Worm (Caenorhabditis elegans) whole organism, young adult: Measurements from ENCODE around the gene F14D7.2.

Experiments
- B0019.2 ChIP-seq: fragments of 200-800 bp; sonication (Bioruptor generic); conservative IDR thresholded peaks from 2 replicates; pipeline ENCODE4 v1.3.6; 2022; ENCODE audit warnings: missing genetic modification reagents, missing genetic modification characterization, missing compliant biosample characterization
- C17E4.6 ChIP-seq: fragments of 200-800 bp; sonication (Bioruptor generic); IDR thresholded peaks from 2 replicates; pipeline ENCODE4 v1.3.6; 2022; ENCODE audit warnings: missing genetic modification reagents, missing genetic modification characterization, missing compliant biosample characterization
- D2030.7 ChIP-seq: fragments of 200-800 bp; sonication (Bioruptor generic); IDR thresholded peaks from 2 replicates; pipeline ENCODE4 v1.3.6; 2022; ENCODE audit warnings: missing genetic modification reagents, missing genetic modification characterization, missing compliant biosample characterization
- F22D6.2 ChIP-seq: sonication (generic microtip); optimal IDR thresholded peaks from 2 replicates; lab custom pipeline; 2016; ENCODE audit warnings: mild to moderate bottlenecking, missing genetic modification characterization, missing compliant biosample characterization
- F55B11.4 ChIP-seq: sonication (generic microtip); optimal IDR thresholded peaks from 2 replicates; lab custom pipeline; 2016; ENCODE audit warnings: missing compliant biosample characterization, missing genetic modification characterization, borderline replicate concordance; ENCODE audit not compliant: insufficient read depth
- F57A8.1 ChIP-seq: fragments of 200-800 bp; sonication (Bioruptor generic); optimal IDR thresholded peaks from 2 replicates; lab custom pipeline; 2018; ENCODE audit warnings: mild to moderate bottlenecking, missing genetic modification characterization, moderate library complexity, missing compliant biosample characterization
- F57C9.4 ChIP-seq: sonication (generic microtip); optimal IDR thresholded peaks from 2 replicates; lab custom pipeline; 2017; ENCODE audit warnings: mild to moderate bottlenecking, missing genetic modification characterization, missing compliant biosample characterization
- Y53F4B.3 ChIP-seq: fragments of 200-800 bp; sonication (Bioruptor generic); IDR thresholded peaks from 2 replicates; pipeline ENCODE4 v1.3.6; 2022; ENCODE audit warnings: missing genetic modification reagents, missing genetic modification characterization, missing compliant biosample characterization
- Y67H2A.10 ChIP-seq: fragments of 200-800 bp; sonication (Bioruptor generic); conservative IDR thresholded peaks from 2 replicates; pipeline ENCODE4 v1.3.6; 2022; ENCODE audit warnings: missing genetic modification reagents, missing genetic modification characterization, missing compliant biosample characterization
- ZK185.1 ChIP-seq: sonication (generic microtip); optimal IDR thresholded peaks from 2 replicates; lab custom pipeline; 2016; ENCODE audit warnings: mild to moderate bottlenecking, missing genetic modification characterization, missing compliant biosample characterization; ENCODE audit not compliant: poor library complexity, severe bottlenecking
- akir-1 ChIP-seq: fragments of 200-800 bp; sonication (Bioruptor generic); optimal IDR thresholded peaks from 2 replicates; lab custom pipeline; 2018; ENCODE audit warnings: mild to moderate bottlenecking, missing genetic modification characterization, moderate library complexity, missing compliant biosample characterization
- aptf-3 ChIP-seq: fragments of 200-800 bp; sonication (Bioruptor generic); IDR thresholded peaks from 2 replicates; pipeline ENCODE4 v1.3.6; 2022; ENCODE audit warnings: missing genetic modification characterization, missing compliant biosample characterization
- attf-5 ChIP-seq: fragments of 200-800 bp; sonication (Bioruptor generic); optimal IDR thresholded peaks from 2 replicates; lab custom pipeline; 2018; ENCODE audit warnings: mild to moderate bottlenecking, missing genetic modification characterization, missing compliant biosample characterization
- bed-1 ChIP-seq: fragments of 200-800 bp; sonication (Bioruptor generic); IDR thresholded peaks from 2 replicates; pipeline ENCODE4 v1.3.6; 2022; ENCODE audit warnings: missing genetic modification reagents, missing genetic modification characterization, missing compliant biosample characterization
- ceh-100 ChIP-seq: fragments of 200-800 bp; sonication (Bioruptor generic); IDR thresholded peaks from 2 replicates; pipeline ENCODE4 v1.3.6; 2022; ENCODE audit warnings: missing genetic modification reagents, missing genetic modification characterization, missing compliant biosample characterization
- die-1 ChIP-seq: sonication (generic microtip); optimal IDR thresholded peaks from 2 replicates; lab custom pipeline; 2016; ENCODE audit warnings: missing genotype, mild to moderate bottlenecking, missing genetic modification characterization, missing compliant biosample characterization
- egl-18 ChIP-seq: fragments of 200-800 bp; sonication (Bioruptor generic); IDR thresholded peaks from 2 replicates; pipeline ENCODE4 v1.3.6; 2022; ENCODE audit warnings: missing genetic modification reagents, missing genetic modification characterization, missing compliant biosample characterization
- ekl-4 ChIP-seq: fragments of 200-800 bp; sonication (Bioruptor generic); IDR thresholded peaks from 2 replicates; pipeline ENCODE4 v1.3.6; 2022; ENCODE audit warnings: missing genetic modification reagents, missing genetic modification characterization, missing compliant biosample characterization
- hmg-20 ChIP-seq: fragments of 200-800 bp; sonication (Bioruptor generic); IDR thresholded peaks from 2 replicates; pipeline ENCODE4 v1.3.6; 2022; ENCODE audit warnings: missing genetic modification reagents, missing genetic modification characterization, missing compliant biosample characterization
- hsf-1 ChIP-seq: fragments of 200-800 bp; sonication (Bioruptor generic); IDR thresholded peaks from 2 replicates; pipeline ENCODE4 v1.3.6; 2022; ENCODE audit warnings: missing genetic modification reagents, missing genetic modification characterization, missing compliant biosample characterization
- lag-1 ChIP-seq: fragments of 200-800 bp; sonication (Bioruptor generic); IDR thresholded peaks from 2 replicates; pipeline ENCODE4 v1.3.6; 2022; ENCODE audit warnings: missing genetic modification reagents, missing genetic modification characterization, missing compliant biosample characterization
- let-607 ChIP-seq, 2 experiments: fragments of 200-800 bp in 1 of 2; sonication (Bioruptor generic) in 1 of 2; sonication (generic microtip) in 1 of 2; optimal IDR thresholded peaks; 2 replicates each; lab custom pipeline; 2016 to 2018; ENCODE audit warnings: mild to moderate bottlenecking in 2 of 2, missing compliant biosample characterization in 2 of 2, missing genetic modification characterization in 2 of 2, moderate library complexity in 2 of 2, missing genotype in 1 of 2
- lin-40 ChIP-seq: sonication (generic microtip); optimal IDR thresholded peaks from 2 replicates; lab custom pipeline; 2016; ENCODE audit warnings: missing genetic modification characterization, mild to moderate bottlenecking, missing compliant biosample characterization, missing genotype, missing genetic modification reagents
- madf-10 ChIP-seq: sonication (generic microtip); optimal IDR thresholded peaks from 2 replicates; lab custom pipeline; 2016; ENCODE audit warnings: mild to moderate bottlenecking, missing genetic modification characterization, missing compliant biosample characterization
- madf-6 ChIP-seq: fragments of 200-800 bp; sonication (Bioruptor generic); IDR thresholded peaks from 2 replicates; pipeline ENCODE4 v1.3.6; 2022; ENCODE audit warnings: missing genetic modification reagents, missing genetic modification characterization, missing compliant biosample characterization
- madf-8 ChIP-seq: fragments of 200-800 bp; sonication (Bioruptor generic); conservative IDR thresholded peaks from 2 replicates; pipeline ENCODE4 v1.3.6; 2022; ENCODE audit warnings: missing genetic modification reagents, missing genetic modification characterization, missing compliant biosample characterization
- mcd-1 ChIP-seq: fragments of 200-800 bp; sonication (Bioruptor generic); IDR thresholded peaks from 2 replicates; pipeline ENCODE4 v1.3.6; 2022; ENCODE audit warnings: missing genetic modification reagents, missing genetic modification characterization, missing compliant biosample characterization
- nfya-2 ChIP-seq: fragments of 200-800 bp; sonication (Bioruptor generic); IDR thresholded peaks from 2 replicates; pipeline ENCODE4 v1.3.6; 2022; ENCODE audit warnings: missing genetic modification reagents, missing genetic modification characterization, missing compliant biosample characterization
- nfyb-1 ChIP-seq: fragments of 200-800 bp; sonication (Bioruptor generic); IDR thresholded peaks from 2 replicates; pipeline ENCODE4 v1.3.6; 2022; ENCODE audit warnings: missing genetic modification reagents, missing genetic modification characterization, missing compliant biosample characterization
- nhr-90 ChIP-seq: sonication (generic microtip); optimal IDR thresholded peaks from 2 replicates; lab custom pipeline; 2016; ENCODE audit warnings: missing genotype, mild to moderate bottlenecking, missing genetic modification characterization, missing compliant biosample characterization
- snpc-4 ChIP-seq, 5 experiments: fragments of 150-350 bp in 1 of 5; sonication (generic microtip) in 4 of 5; optimal IDR thresholded peaks; 2 replicates each; lab custom pipeline; 2014 to 2018; ENCODE audit warnings: missing genetic modification characterization in 5 of 5, missing biosample characterization in 3 of 5, antibody characterized with exemption in 2 of 5, mild to moderate bottlenecking in 2 of 5, missing compliant biosample characterization in 2 of 5, missing genotype in 2 of 5, moderate library complexity in 2 of 5, missing genetic modification reagents in 1 of 5
- tbx-9 ChIP-seq: sonication (generic microtip); optimal IDR thresholded peaks from 2 replicates; lab custom pipeline; 2016; ENCODE audit warnings: borderline replicate concordance, missing genetic modification characterization, inconsistent platforms, missing compliant biosample characterization
- unc-62 ChIP-seq: fragments of 150-350 bp; optimal IDR thresholded peaks from 2 replicates; lab custom pipeline; 2014; ENCODE audit warnings: missing biosample characterization, missing genetic modification reagents, missing genetic modification characterization
- ztf-25 ChIP-seq: fragments of 200-800 bp; sonication (Bioruptor generic); IDR thresholded peaks from 2 replicates; pipeline ENCODE4 v1.3.6; 2022; ENCODE audit warnings: missing genetic modification reagents, missing genetic modification characterization, missing compliant biosample characterization

The F14D7.2 gene

DNA sequence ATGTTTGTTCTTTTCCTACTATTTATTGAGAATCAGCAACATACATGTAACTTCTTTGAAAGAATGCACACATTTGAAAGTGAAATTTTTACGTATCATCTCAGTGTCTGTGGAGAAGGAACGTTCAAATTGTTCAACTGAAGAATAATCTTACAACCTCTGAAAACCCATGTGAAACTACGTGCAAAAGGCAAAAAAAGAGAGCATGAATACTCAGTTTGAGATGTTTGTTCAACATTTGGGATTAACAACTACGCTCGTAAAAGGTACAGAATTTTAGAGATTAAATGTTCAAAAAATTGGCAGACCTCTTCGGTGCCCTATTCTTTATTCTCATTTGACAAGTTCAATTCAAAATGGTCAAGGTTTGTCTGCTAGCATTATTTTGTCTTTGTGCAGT, 41.5 kb downstream of the F14D7.2 start, which contains the start of gene K02E11.5 (continued):
- TF ChIP-seq ceh-100 (GFP tag; lab: Robert Waterston, UW) (no peak), akir-1 (no peak), ZK185.1 (tag; lab: Kevin White, UChicago) (no peak), madf-8 (GFP tag; lab: Robert Waterston, UW) (no peak)

DNA sequence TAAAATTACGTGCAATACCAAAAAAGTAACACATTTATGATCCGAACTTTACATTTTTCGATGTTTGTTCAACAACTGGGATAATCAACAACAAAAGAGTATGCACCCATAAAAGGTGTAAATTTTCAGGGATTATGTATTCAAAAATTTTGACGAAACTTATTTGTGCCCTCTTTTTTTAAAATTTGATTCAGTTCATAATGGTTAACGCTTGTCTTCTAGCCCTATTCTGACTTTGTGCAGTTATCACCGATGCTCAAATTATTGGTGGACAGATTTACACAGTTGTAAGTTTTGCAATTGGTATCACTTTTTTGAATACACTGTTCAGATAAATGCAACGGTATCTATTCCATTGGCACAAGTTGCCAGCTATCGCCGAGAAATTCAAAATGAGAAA, 44.9 kb downstream of the F14D7.2 start, which contains the start of gene K02E11.6:
Gene K02E11.6, plus strand, starts transcription at position 149 of the 400 bp plus-strand sequence.
- no peak for TF ChIP-seq attf-5 (GFP tag; lab: Kevin White, UChicago)
- no peak for TF ChIP-seq nhr-90 (tag; lab: Kevin White, UChicago)
- TF ChIP-seq snpc-4 (GFP tag; optimal IDR thresholded peaks at IDR 0.05; lab: Kevin White, UChicago) = no peak
- TF ChIP-seq snpc-4 (tag; optimal IDR thresholded peaks at IDR 0.05; lab: Kevin White, UChicago) = no peak
- TF ChIP-seq aptf-3 (GFP tag; lab: Robert Waterston, UW) = no peak

ce11 chrV:14248025-14248424, 45.5 kb downstream of the F14D7.2 start, which contains the start of gene K02E11.4:
Gene K02E11.4 (minus strand): TSS chrV:14248125.
- TF ChIP-seq Y67H2A.10 (GFP tag; lab: Robert Waterston, UW) = no peak
- no peak for TF ChIP-seq F22D6.2 (tag; lab: Kevin White, UChicago)
- no peak for TF ChIP-seq egl-18 (GFP tag; lab: Robert Waterston, UW)
- TF ChIP-seq madf-8 (GFP tag; lab: Robert Waterston, UW) = no peak
- TF ChIP-seq madf-6 (GFP tag; lab: Robert Waterston, UW) = no peak
- TF ChIP-seq hsf-1 (GFP tag; lab: Robert Waterston, UW) = no peak
- no peak for TF ChIP-seq hmg-20 (GFP tag; lab: Robert Waterston, UW)
- no peak for TF ChIP-seq mcd-1
- TF ChIP-seq ZK185.1 (tag; lab: Kevin White, UChicago) = no peak
- no peak for TF ChIP-seq lag-1 (GFP tag; lab: Robert Waterston, UW)

DNA sequence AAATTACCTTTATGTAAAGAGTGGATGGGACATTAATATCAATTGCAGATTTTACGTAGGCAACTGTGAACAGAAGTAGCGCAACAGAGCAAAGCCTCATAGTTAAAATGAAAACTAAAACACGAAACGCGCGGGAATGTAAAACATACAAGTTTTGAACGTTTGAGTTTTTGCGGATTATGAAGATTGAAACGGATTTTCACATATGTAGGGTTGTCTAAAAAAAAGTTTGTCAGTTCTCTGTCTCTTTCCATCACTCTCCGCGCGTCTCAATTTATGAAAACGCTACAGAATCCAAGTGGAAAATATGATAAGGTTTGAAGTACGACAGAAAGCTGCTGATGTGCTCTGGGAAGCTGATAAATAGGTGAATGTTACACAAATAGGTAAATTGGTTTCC, 46.8 kb downstream of the F14D7.2 start, which contains the start of gene K02E11.3:
Gene K02E11.3, minus strand, starts transcription at position 101 of the 400 bp plus-strand sequence.
- TF ChIP-seq madf-6 (GFP tag; lab: Robert Waterston, UW) (no peak), F55B11.4 (tag; lab: Kevin White, UChicago) (no peak), nfyb-1 (GFP tag; lab: Robert Waterston, UW) (no peak), nfya-2 (GFP tag; lab: Robert Waterston, UW) (no peak), ztf-25 (GFP tag; lab: Robert Waterston, UW) (no peak), akir-1 (no peak), F57A8.1 (GFP tag; lab: Kevin White, UChicago) (no peak), C17E4.6 (GFP tag; lab: Robert Waterston, UW) (no peak), die-1 (tag; lab: Kevin White, UChicago) (no peak), bed-1 (no peak), ekl-4 (GFP tag; lab: Robert Waterston, UW) (no peak), Y67H2A.10 (GFP tag; lab: Robert Waterston, UW) (no peak), lin-40 (tag; lab: Kevin White, UChicago) (no peak), madf-10 (tag; lab: Kevin White, UChicago) (no peak), unc-62 (no peak), tbx-9 (tag; lab: Kevin White, UChicago) (no peak), Y53F4B.3 (GFP tag; lab: Robert Waterston, UW) (no peak)

DNA sequence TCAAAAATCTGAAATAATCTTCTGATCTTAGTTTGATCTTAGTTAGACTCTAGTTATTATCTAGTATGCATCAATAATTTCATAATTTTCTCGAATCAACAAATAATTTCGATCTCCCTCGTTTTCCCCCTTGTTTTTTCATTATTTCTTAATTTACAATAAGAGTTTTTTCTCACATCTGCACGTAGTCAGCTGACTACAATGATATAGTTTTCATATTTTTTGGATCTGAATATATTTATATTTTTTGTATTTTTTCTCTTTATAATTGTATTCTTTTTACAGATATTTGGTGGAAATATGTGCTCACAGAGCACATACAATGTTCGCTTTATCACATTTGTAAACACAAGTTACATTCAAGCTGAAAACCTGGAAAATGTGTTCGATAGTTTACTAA, 49.6 kb downstream of the F14D7.2 start, which contains the start of gene sre-7:
Gene sre-7, plus strand, starts transcription at position 301 of the 400 bp plus-strand sequence.
- TF ChIP-seq madf-8 (GFP tag; lab: Robert Waterston, UW) = no peak
- TF ChIP-seq let-607 (tag; optimal IDR thresholded peaks at IDR 0.05; lab: Kevin White, UChicago) = no peak
- TF ChIP-seq B0019.2 (GFP tag; lab: Robert Waterston, UW) = no peak
- TF ChIP-seq F57C9.4 = no peak
- TF ChIP-seq die-1 (tag; lab: Kevin White, UChicago) = no peak
- TF ChIP-seq D2030.7 (GFP tag; lab: Robert Waterston, UW) = no peak
